Worm (Caenorhabditis elegans): ENCODE results near the gene Y38C1AA.7.

DNA sequence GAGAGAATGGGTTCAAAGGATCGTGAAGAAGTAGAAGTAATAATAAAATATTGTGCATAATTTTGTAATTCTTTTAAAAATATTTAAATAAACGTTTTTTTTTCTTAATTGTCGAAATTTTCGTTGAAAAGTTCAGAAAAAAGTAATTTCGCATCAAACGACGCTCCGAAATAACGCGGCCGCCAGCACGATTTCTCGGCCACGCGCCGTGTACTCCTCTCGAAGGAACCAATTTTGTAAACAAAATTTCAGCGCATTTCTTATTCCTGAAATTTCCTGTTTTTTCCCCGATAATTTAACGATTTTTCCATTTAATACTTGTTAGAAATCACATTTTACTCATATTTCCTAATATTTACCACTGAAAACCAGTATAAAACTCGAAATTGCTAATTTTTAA is 33.3 kb downstream of the Y38C1AA.7 start, which contains the start of gene Y38C1AA.12:
- TF ChIP-seq ama-1 (optimal IDR thresholded peaks at IDR 0.05) (no peak), fos-1 (tag; optimal IDR thresholded peaks at IDR 0.05) (peak; percentile 24), ceh-16 (tag; optimal IDR thresholded peaks at IDR 0.05) (no peak), nhr-25 (tag; optimal IDR thresholded peaks at IDR 0.05) (peak; percentile 60), aly-2 (tag; optimal IDR thresholded peaks at IDR 0.05) (no peak), snpc-4 (tag; optimal IDR thresholded peaks at IDR 0.05) (peak; percentile 44), mab-5 (tag; optimal IDR thresholded peaks at IDR 0.05) (peak; percentile 70), unc-62 (GFP tag; optimal IDR thresholded peaks at IDR 0.05) (no peak)

Data from whole organism, L2 larva.